Worm (Caenorhabditis elegans) whole organism, L3 larva: ENCODE measurements around the gene F35E8.6.

Experiments
- R02D3.7 ChIP-seq: fragments of 150-350 bp; optimal IDR thresholded peaks from 2 replicates; lab custom pipeline; 2014; ENCODE audit warnings: missing biosample characterization, missing genetic modification characterization
- aly-2 ChIP-seq: fragments of 150-350 bp; optimal IDR thresholded peaks from 2 replicates; lab custom pipeline; 2014; ENCODE audit warnings: missing biosample characterization, missing genetic modification characterization
- ama-1 ChIP-seq: fragments of 150-350 bp; optimal IDR thresholded peaks from 2 replicates; lab custom pipeline; 2018
- ceh-9 ChIP-seq: sonication (generic microtip); optimal IDR thresholded peaks from 2 replicates; lab custom pipeline; 2018; ENCODE audit warnings: missing biosample characterization, missing genetic modification characterization
- fos-1 ChIP-seq: fragments of 150-350 bp; optimal IDR thresholded peaks from 2 replicates; lab custom pipeline; 2014; ENCODE audit warnings: missing biosample characterization, missing genetic modification characterization
- lsy-12 ChIP-seq: sonication (generic microtip); optimal IDR thresholded peaks from 2 replicates; lab custom pipeline; 2016; ENCODE audit warnings: mild to moderate bottlenecking, missing genetic modification characterization, missing compliant biosample characterization
- nhr-23 ChIP-seq: fragments of 150-350 bp; optimal IDR thresholded peaks from 2 replicates; lab custom pipeline; 2014; ENCODE audit warnings: missing biosample characterization, missing genetic modification reagents, missing genetic modification characterization
- nhr-76 ChIP-seq: fragments of 150-350 bp; sonication (generic microtip); optimal IDR thresholded peaks from 5 replicates; lab custom pipeline; 2014; ENCODE audit warnings: missing biosample characterization, missing genetic modification characterization
- snpc-4 ChIP-seq: fragments of 150-350 bp; optimal IDR thresholded peaks from 2 replicates; lab custom pipeline; 2014; ENCODE audit warnings: missing biosample characterization, missing genetic modification characterization
- unc-39 ChIP-seq: sonication (generic microtip); optimal IDR thresholded peaks from 4 replicates; lab custom pipeline; 2017; ENCODE audit warnings: missing biosample characterization, missing genetic modification characterization
- zag-1 ChIP-seq: fragments of 150-350 bp; optimal IDR thresholded peaks from 2 replicates; lab custom pipeline; 2014; ENCODE audit warnings: missing biosample characterization, missing genetic modification characterization
- ztf-11 ChIP-seq: fragments of 150-350 bp; optimal IDR thresholded peaks from 2 replicates; lab custom pipeline; 2014; ENCODE audit warnings: missing biosample characterization, missing genetic modification characterization

DNA sequence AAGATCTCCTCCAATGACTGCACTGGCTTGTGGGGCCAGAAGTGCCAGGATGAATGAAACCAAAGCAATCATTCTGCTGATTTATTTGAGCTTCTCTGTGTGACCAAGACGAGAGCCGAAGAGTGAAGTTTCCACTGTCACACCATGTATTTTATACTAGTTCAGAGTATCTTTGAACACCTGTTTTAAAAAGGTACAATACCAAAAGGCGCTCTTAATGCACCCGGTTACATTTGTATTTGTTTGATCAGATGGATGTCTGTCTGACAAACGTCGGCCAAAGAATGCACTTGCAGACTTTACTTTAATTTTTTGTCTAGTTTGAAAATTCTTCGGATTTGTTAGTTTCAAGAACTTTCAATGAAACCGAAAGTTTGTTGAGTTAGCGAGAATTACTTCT, 8.3 kb downstream of the F35E8.6 start, which contains the start of gene F35E8.10:
- TF ChIP-seq aly-2 (no peak), lsy-12 (tag; lab: Kevin White, UChicago) (no peak), ama-1 (lab: Kevin White, UChicago) (no peak), unc-39 (tag; lab: Kevin White, UChicago) (no peak), R02D3.7 (no peak), nhr-23 (tag; lab: Kevin White, UChicago) (no peak), nhr-76 (tag; lab: Kevin White, UChicago) (no peak), fos-1 (tag; lab: Kevin White, UChicago) (no peak), zag-1 (tag; lab: Kevin White, UChicago) (no peak), ztf-11 (tag; lab: Kevin White, UChicago) (no peak), snpc-4 (tag; lab: Kevin White, UChicago) (no peak), ceh-9 (tag; lab: Kevin White, UChicago) (no peak)
